Fruit fly (Drosophila melanogaster): Measurements from ENCODE around the gene CG33253.

DNA sequence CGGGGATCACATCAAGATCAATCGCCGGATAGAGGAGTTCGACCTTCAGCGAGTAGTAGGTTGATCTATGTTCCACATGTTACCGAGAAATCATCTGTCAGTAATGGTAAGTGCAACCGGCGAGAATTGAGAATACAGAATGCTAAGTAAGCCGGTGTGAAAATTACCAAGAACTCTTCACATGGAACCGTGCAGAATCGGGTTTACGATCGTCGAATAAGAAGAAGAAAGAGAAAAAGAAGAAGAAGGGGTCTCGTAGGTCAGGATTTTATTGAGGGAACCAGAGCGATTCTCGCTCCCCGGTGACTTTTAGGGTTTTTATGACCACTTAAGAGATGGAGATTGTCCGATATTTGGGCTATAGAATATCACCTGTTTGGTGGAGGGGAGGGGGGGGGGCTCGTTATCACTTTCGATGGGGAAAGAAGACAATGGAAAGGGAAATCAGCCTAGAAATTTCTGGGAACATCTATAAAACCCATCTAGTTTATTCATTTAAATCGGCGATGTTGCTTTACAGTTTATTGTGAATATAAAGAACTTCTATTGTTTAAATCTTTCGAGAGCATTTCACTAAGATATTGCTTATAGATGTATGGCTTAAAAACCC is 37.8 kb downstream of the CG33253 start:
- TF ChIP-seq CG8388 (GFP tag; optimal IDR thresholded peaks at IDR 0.05): no peak
- TF ChIP-seq hbn (GFP tag; IDR thresholded peaks at IDR 0.05; ENCODE audit: partially characterized antibody): no peak
- TF ChIP-seq Six4 (GFP tag; optimal IDR thresholded peaks at IDR 0.05): no peak
- no peak for TF ChIP-seq CG2889 (GFP tag; IDR thresholded peaks at IDR 0.05)
- TF ChIP-seq CkIIα-i1 (GFP tag; IDR thresholded peaks at IDR 0.05): no peak
- no peak for TF ChIP-seq Awh (GFP tag; IDR thresholded peaks at IDR 0.05)
- TF ChIP-seq Xrp1 (GFP tag; IDR thresholded peaks at IDR 0.05): no peak
- no peak for TF ChIP-seq BtbVII (GFP tag; optimal IDR thresholded peaks at IDR 0.05)

Measured in whole organism, embryonic.